Fruit fly (Drosophila melanogaster): Measurements from ENCODE around the gene CG31528.

DNA sequence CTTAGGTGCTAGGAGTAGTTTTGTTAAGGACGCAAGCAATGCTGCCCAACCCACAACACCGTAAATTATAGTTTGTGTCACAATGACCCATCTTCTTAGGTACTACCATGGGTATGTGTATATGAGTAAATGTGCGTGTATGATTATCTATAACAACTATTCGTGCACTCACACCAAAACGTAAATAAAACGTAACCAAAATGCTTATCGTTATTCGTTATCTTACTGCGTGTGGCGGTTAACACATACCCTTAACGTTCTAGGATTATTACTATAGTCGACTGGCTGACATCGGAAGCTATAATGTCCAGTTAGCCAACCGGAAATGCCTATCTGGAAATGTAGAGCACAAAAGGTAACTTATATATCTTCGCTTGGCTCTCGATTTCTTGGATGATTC lies 28.8 kb downstream of the CG31528 start:
- TF ChIP-seq EcR (GFP tag; optimal IDR thresholded peaks at IDR 0.05) (no peak), Ets98B (GFP tag; IDR thresholded peaks at IDR 0.05) (no peak), CG8159 (tag; optimal IDR thresholded peaks at IDR 0.05) (no peak), CG34367 (tag; optimal IDR thresholded peaks at IDR 0.05) (no peak)

All from whole organism, pupa.